Worm (Caenorhabditis elegans) whole organism, L4 larva: Measurements from ENCODE around the gene qdpr-1.
A peak's percentile ranks its signal among the peaks of the same experiment; 100 is the strongest.

Source experiments
- aha-1 ChIP-seq: fragments of 150-350 bp; peaks from one replicate; lab custom pipeline; 2014; ENCODE audit warnings: missing biosample characterization, missing genetic modification characterization
- ceh-28 ChIP-seq: fragments of 150-350 bp; optimal IDR thresholded peaks from 2 replicates; lab custom pipeline; 2014; ENCODE audit warnings: missing biosample characterization, missing genetic modification reagents, missing genetic modification characterization
- dmd-8 ChIP-seq: fragments of 200-800 bp; sonication (Bioruptor generic); IDR thresholded peaks from 2 replicates; pipeline ENCODE4 v1.3.6; 2022; ENCODE audit warnings: missing genetic modification characterization, missing compliant biosample characterization
- madf-9 ChIP-seq: fragments of 200-800 bp; sonication (Bioruptor generic); conservative IDR thresholded peaks from 2 replicates; pipeline ENCODE4 v1.3.6; 2022; ENCODE audit warnings: missing genetic modification reagents, missing genetic modification characterization, missing compliant biosample characterization
- mep-1 ChIP-seq: fragments of 150-350 bp; sonication (generic microtip); optimal IDR thresholded peaks from 3 replicates; lab custom pipeline; 2014; ENCODE audit warnings: missing biosample characterization, missing genetic modification characterization
- nhr-102 ChIP-seq: sonication (generic microtip); optimal IDR thresholded peaks from 2 replicates; lab custom pipeline; 2016; ENCODE audit warnings: mild to moderate bottlenecking, missing genetic modification characterization, moderate library complexity, missing compliant biosample characterization
- nhr-11 ChIP-seq: fragments of 150-350 bp; optimal IDR thresholded peaks from 2 replicates; lab custom pipeline; 2014; ENCODE audit warnings: missing biosample characterization, missing genetic modification characterization
- nhr-77 ChIP-seq: fragments of 150-350 bp; optimal IDR thresholded peaks from 2 replicates; lab custom pipeline; 2014; ENCODE audit warnings: missing biosample characterization, missing genetic modification characterization
- pha-4 ChIP-seq, 2 experiments: fragments of 150-350 bp in 1 of 2; fragments of 200-800 bp in 1 of 2; sonication (Bioruptor generic) in 1 of 2; IDR thresholded peaks in 1 of 2; optimal IDR thresholded peaks in 1 of 2; 2 replicates each; pipeline versions ENCODE4 v1.3.6 to Lab custom; 2014 to 2022; ENCODE audit warnings: missing genetic modification characterization in 2 of 2, missing genetic modification reagents in 2 of 2, missing biosample characterization in 1 of 2, missing compliant biosample characterization in 1 of 2
- snpc-4 ChIP-seq: fragments of 150-350 bp; optimal IDR thresholded peaks from 2 replicates; lab custom pipeline; 2014; ENCODE audit warnings: missing biosample characterization, missing genetic modification characterization
- spr-1 ChIP-seq: sonication (generic microtip); optimal IDR thresholded peaks from 2 replicates; lab custom pipeline; 2016; ENCODE audit warnings: mild to moderate bottlenecking, missing genetic modification characterization, missing compliant biosample characterization
- ztf-7 ChIP-seq: fragments of 150-350 bp; optimal IDR thresholded peaks from 2 replicates; lab custom pipeline; 2014; ENCODE audit warnings: missing biosample characterization, missing genetic modification characterization

DNA sequence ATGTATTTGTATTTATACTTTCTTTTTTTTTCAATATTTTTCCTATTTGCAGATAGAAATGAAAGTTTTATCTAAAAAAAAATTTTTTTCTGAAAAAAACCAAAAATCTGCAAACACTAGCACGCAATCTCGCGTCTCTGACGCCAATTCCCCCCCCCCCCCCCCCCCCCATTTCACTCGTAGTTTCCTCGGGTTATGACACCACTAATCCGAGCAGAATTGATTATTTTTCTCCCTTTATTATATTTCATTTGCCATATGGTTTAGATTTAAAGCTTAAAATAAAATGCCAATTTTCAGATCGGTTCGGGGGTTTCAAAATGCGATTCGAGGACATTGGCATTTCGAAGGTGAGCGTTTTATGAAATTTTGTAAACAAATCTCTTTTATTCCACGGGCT, 46.9 kb upstream of the qdpr-1 start, which contains the start of gene mtm-6:
- TF ChIP-seq dmd-8 (GFP tag; lab: Robert Waterston, UW): no peak
- no peak for TF ChIP-seq nhr-11 (tag; lab: Kevin White, UChicago)
- TF ChIP-seq ztf-7 (tag; lab: Kevin White, UChicago): no peak
- TF ChIP-seq snpc-4: no peak
- TF ChIP-seq madf-9 (GFP tag; lab: Robert Waterston, UW): no peak
- peak; percentile 44 for TF ChIP-seq mep-1 (tag; lab: Kevin White, UChicago)
- TF ChIP-seq spr-1 (tag; lab: Kevin White, UChicago): no peak
- TF ChIP-seq pha-4 (GFP tag; IDR thresholded peaks at IDR 0.05; lab: Robert Waterston, UW): no peak
- TF ChIP-seq pha-4 (tag; optimal IDR thresholded peaks at IDR 0.05; lab: Kevin White, UChicago): no peak
- TF ChIP-seq aha-1 (tag; lab: Kevin White, UChicago): no peak
- no peak for TF ChIP-seq ceh-28 (tag; lab: Kevin White, UChicago)
- TF ChIP-seq nhr-102 (tag; lab: Kevin White, UChicago): no peak
- TF ChIP-seq nhr-77 (tag; lab: Kevin White, UChicago): no peak
